Fruit fly (Drosophila melanogaster) whole organism, embryonic: Measurements from ENCODE around the gene phtm.

Experiments
- Awh ChIP-seq: fragments of 200-800 bp; sonication (Bioruptor generic); IDR thresholded peaks from 2 replicates; pipeline ENCODE4, ENCODE4 v1.3.6; 2022; ENCODE audit warnings: missing biosample characterization, missing genetic modification characterization
- CG10321 ChIP-seq: fragments of 200-800 bp; sonication (Bioruptor generic); IDR thresholded peaks from 2 replicates; pipeline ENCODE4 v1.3.6; 2022; ENCODE audit warnings: missing biosample characterization, missing genetic modification characterization
- CG12071 ChIP-seq: fragments of 200-800 bp; sonication (Bioruptor generic); optimal IDR thresholded peaks from 3 replicates; lab custom pipeline; 2018; ENCODE audit warnings: missing biosample characterization, mild to moderate bottlenecking, missing genetic modification characterization
- CG12104 ChIP-seq: fragments of 200-800 bp; sonication (Bioruptor generic); optimal IDR thresholded peaks from 3 replicates; lab custom pipeline; 2016; ENCODE audit warnings: missing biosample characterization, missing genetic modification characterization
- CG12299 ChIP-seq: fragments of 200-800 bp; sonication (Bioruptor generic); optimal IDR thresholded peaks from 2 replicates; lab custom pipeline; 2018; ENCODE audit warnings: missing biosample characterization, mild to moderate bottlenecking, missing genetic modification characterization
- CG12769 ChIP-seq: fragments of 200-800 bp; sonication (Bioruptor generic); optimal IDR thresholded peaks from 2 replicates; lab custom pipeline; 2019; ENCODE audit warnings: missing biosample characterization, mild to moderate bottlenecking, missing genetic modification characterization, moderate library complexity
- CG13424 ChIP-seq: fragments of 200-800 bp; sonication (Bioruptor generic); optimal IDR thresholded peaks from 2 replicates; lab custom pipeline; 2019; ENCODE audit warnings: missing biosample characterization, mild to moderate bottlenecking, missing genetic modification characterization, moderate library complexity
- CG14050 ChIP-seq: fragments of 200-800 bp; sonication (Bioruptor generic); IDR thresholded peaks from 3 replicates; pipeline ENCODE4 v1.3.6; 2022; ENCODE audit warnings: missing biosample characterization, missing genetic modification characterization
- CG14965 ChIP-seq: fragments of 200-800 bp; sonication (Bioruptor generic); optimal IDR thresholded peaks from 2 replicates; lab custom pipeline; 2016; ENCODE audit warnings: missing biosample characterization, missing genetic modification characterization, borderline replicate concordance
- CG15269 ChIP-seq: fragments of 200-800 bp; sonication (Bioruptor generic); optimal IDR thresholded peaks from 2 replicates; lab custom pipeline; 2018; ENCODE audit warnings: missing biosample characterization, mild to moderate bottlenecking, missing genetic modification characterization, moderate library complexity
- CG15479 ChIP-seq: fragments of 200-800 bp; sonication (Bioruptor generic); optimal IDR thresholded peaks from 3 replicates; lab custom pipeline; 2019; ENCODE audit warnings: missing biosample characterization, mild to moderate bottlenecking, missing genetic modification characterization, moderate library complexity
- CG17612 ChIP-seq: fragments of 200-800 bp; sonication (Bioruptor generic); IDR thresholded peaks from 2 replicates; pipeline ENCODE4 v1.3.6; 2022; ENCODE audit warnings: missing biosample characterization, missing genetic modification characterization
- CG2129 ChIP-seq: fragments of 200-800 bp; sonication (Bioruptor generic); IDR thresholded peaks from 2 replicates; pipeline ENCODE4 v1.3.6; 2022; ENCODE audit warnings: missing biosample characterization, missing genetic modification characterization; ENCODE audit not compliant: partially characterized antibody
- CG34422 ChIP-seq: fragments of 200-800 bp; sonication (Bioruptor generic); IDR thresholded peaks from 3 replicates; pipeline ENCODE4 v1.3.6; 2022; ENCODE audit warnings: missing biosample characterization, missing genetic modification characterization
- CG43689 ChIP-seq: fragments of 200-800 bp; sonication (Bioruptor generic); IDR thresholded peaks from 2 replicates; pipeline ENCODE4 v1.3.6; 2022; ENCODE audit warnings: missing biosample characterization, missing genetic modification characterization
- CG4730 ChIP-seq: fragments of 200-800 bp; sonication (Bioruptor generic); IDR thresholded peaks from 2 replicates; pipeline ENCODE4 v1.3.6; 2022; ENCODE audit warnings: missing biosample characterization, missing genetic modification characterization
- CG6689 ChIP-seq: fragments of 200-800 bp; sonication (Bioruptor generic); IDR thresholded peaks from 2 replicates; pipeline ENCODE4 v1.3.6; 2022; ENCODE audit warnings: missing biosample characterization, missing genetic modification characterization
- CG6813 ChIP-seq: fragments of 200-800 bp; sonication (Bioruptor generic); optimal IDR thresholded peaks from 2 replicates; lab custom pipeline; 2017; ENCODE audit warnings: missing biosample characterization, missing genetic modification characterization, mild to moderate bottlenecking, moderate library complexity, missing genetic modification reagents
- CG9215 ChIP-seq: fragments of 200-800 bp; sonication (Bioruptor generic); IDR thresholded peaks from 2 replicates; pipeline ENCODE4 v1.3.6; 2022; ENCODE audit warnings: missing biosample characterization, missing genetic modification characterization
- Fer1 ChIP-seq: fragments of 200-800 bp; sonication (Bioruptor generic); optimal IDR thresholded peaks from 2 replicates; lab custom pipeline; 2017; ENCODE audit warnings: missing biosample characterization, mild to moderate bottlenecking, missing genetic modification characterization
- Hmr ChIP-seq: fragments of 200-800 bp; sonication (Bioruptor generic); optimal IDR thresholded peaks from 3 replicates; lab custom pipeline; 2017; ENCODE audit warnings: mild to moderate bottlenecking, missing biosample characterization, missing genetic modification reagents, missing genetic modification characterization
- Hr78 ChIP-seq, 2 experiments: fragments of 200-800 bp in 1 of 2; fragments of >200 bp in 1 of 2; sonication (Bioruptor generic) in 1 of 2; optimal IDR thresholded peaks; 2 replicates each; lab custom pipeline; 2017 to 2019; ENCODE audit warnings: missing biosample characterization in 2 of 2, missing genetic modification characterization in 2 of 2, mild to moderate bottlenecking in 1 of 2, moderate library complexity in 1 of 2
- Neu2 ChIP-seq: fragments of 200-800 bp; sonication (Bioruptor generic); optimal IDR thresholded peaks from 3 replicates; lab custom pipeline; 2016; ENCODE audit warnings: missing biosample characterization, missing genetic modification characterization, borderline replicate concordance
- Pdp1 ChIP-seq, 2 experiments: fragments of 200-800 bp; sonication (Bioruptor generic); optimal IDR thresholded peaks; 3 replicates each; lab custom pipeline; 2016; ENCODE audit warnings: missing biosample characterization in 2 of 2, missing genetic modification characterization in 2 of 2, mild to moderate bottlenecking in 1 of 2, moderate library complexity in 1 of 2
- Side ChIP-seq: fragments of 200-800 bp; sonication (Bioruptor generic); optimal IDR thresholded peaks from 2 replicates; lab custom pipeline; 2016; ENCODE audit warnings: missing biosample characterization, missing genetic modification characterization
- Sry-δ ChIP-seq: fragments of 200-800 bp; sonication (Bioruptor generic); optimal IDR thresholded peaks from 2 replicates; lab custom pipeline; 2016; ENCODE audit warnings: missing biosample characterization, missing genetic modification characterization
- Xrp1 ChIP-seq: fragments of 200-800 bp; sonication (Bioruptor generic); IDR thresholded peaks from 2 replicates; pipeline ENCODE4 v1.3.6; 2022; ENCODE audit warnings: missing biosample characterization, missing genetic modification characterization
- ara ChIP-seq: fragments of 200-800 bp; sonication (Bioruptor generic); IDR thresholded peaks from 2 replicates; pipeline ENCODE4 v1.3.6; 2022; ENCODE audit warnings: missing biosample characterization, missing genetic modification characterization
- bigmax ChIP-seq: fragments of 200-800 bp; sonication (Bioruptor generic); optimal IDR thresholded peaks from 2 replicates; lab custom pipeline; 2018; ENCODE audit warnings: missing biosample characterization, mild to moderate bottlenecking, missing genetic modification characterization
- bowl ChIP-seq: fragments of 200-800 bp; sonication (Bioruptor generic); IDR thresholded peaks from 2 replicates; pipeline ENCODE4 v1.3.6; 2022; ENCODE audit warnings: missing biosample characterization, missing genetic modification characterization
- br ChIP-seq: fragments of >200 bp; optimal IDR thresholded peaks from 2 replicates; lab custom pipeline; 2017
- chinmo ChIP-seq: fragments of 200-800 bp; sonication (Bioruptor generic); IDR thresholded peaks from 4 replicates; pipeline ENCODE4 v1.3.6; 2022; ENCODE audit warnings: missing biosample characterization, missing genetic modification characterization; ENCODE audit not compliant: partially characterized antibody
- crol ChIP-seq: fragments of 200-800 bp; sonication (Bioruptor generic); IDR thresholded peaks from 2 replicates; pipeline ENCODE4 v1.3.6; 2022; ENCODE audit warnings: missing biosample characterization, missing genetic modification characterization
- ewg ChIP-seq: fragments of 200-800 bp; sonication (Bioruptor generic); optimal IDR thresholded peaks from 3 replicates; lab custom pipeline; 2017; ENCODE audit warnings: mild to moderate bottlenecking, missing biosample characterization, missing genetic modification reagents, missing genetic modification characterization
- fd96Cb ChIP-seq: fragments of 200-800 bp; sonication (Bioruptor generic); optimal IDR thresholded peaks from 2 replicates; lab custom pipeline; 2018; ENCODE audit warnings: missing biosample characterization, mild to moderate bottlenecking, missing genetic modification characterization, moderate library complexity
- gfzf ChIP-seq: fragments of 200-800 bp; sonication (Bioruptor generic); optimal IDR thresholded peaks from 2 replicates; lab custom pipeline; 2016; ENCODE audit warnings: missing biosample characterization, mild to moderate bottlenecking, missing genetic modification characterization, moderate library complexity
- hkb ChIP-seq, 2 experiments: fragments of 200-800 bp in 1 of 2; fragments of >200 bp in 1 of 2; sonication (Bioruptor generic) in 1 of 2; IDR thresholded peaks in 1 of 2; optimal IDR thresholded peaks in 1 of 2; 2 replicates each; pipeline versions ENCODE4 v1.3.6 to Lab custom; 2017 to 2022; ENCODE audit warnings: missing biosample characterization in 1 of 2, missing genetic modification characterization in 1 of 2
- nmo ChIP-seq: fragments of 200-800 bp; sonication (Bioruptor generic); optimal IDR thresholded peaks from 2 replicates; lab custom pipeline; 2018; ENCODE audit warnings: missing biosample characterization, mild to moderate bottlenecking, missing genetic modification characterization, moderate library complexity
- oc ChIP-seq: fragments of 200-800 bp; sonication (Bioruptor generic); optimal IDR thresholded peaks from 2 replicates; lab custom pipeline; 2018; ENCODE audit warnings: missing biosample characterization, mild to moderate bottlenecking, missing genetic modification characterization, moderate library complexity
- p53 ChIP-seq: fragments of 200-800 bp; sonication (Bioruptor generic); optimal IDR thresholded peaks from 2 replicates; lab custom pipeline; 2016; ENCODE audit warnings: missing biosample characterization, missing genetic modification characterization
- ranshi ChIP-seq: fragments of 200-800 bp; sonication (Bioruptor generic); IDR thresholded peaks from 2 replicates; pipeline ENCODE4 v1.3.6; 2022; ENCODE audit warnings: missing biosample characterization, missing genetic modification characterization
- row ChIP-seq: fragments of 200-800 bp; sonication (Bioruptor generic); IDR thresholded peaks from 3 replicates; pipeline ENCODE4 v1.3.6; 2022; ENCODE audit warnings: missing biosample characterization, missing genetic modification characterization
- sd ChIP-seq: fragments of 200-800 bp; sonication (Bioruptor generic); optimal IDR thresholded peaks from 3 replicates; lab custom pipeline; 2018; ENCODE audit warnings: missing biosample characterization, mild to moderate bottlenecking, missing genetic modification characterization, moderate library complexity
- sim ChIP-seq: fragments of 200-800 bp; sonication (Bioruptor generic); IDR thresholded peaks from 2 replicates; pipeline ENCODE4 v1.3.6; 2022; ENCODE audit warnings: missing biosample characterization, missing genetic modification characterization
- ssp ChIP-seq: fragments of 200-800 bp; sonication (Bioruptor generic); IDR thresholded peaks from 2 replicates; pipeline ENCODE4 v1.3.6; 2022; ENCODE audit warnings: missing biosample characterization, missing genetic modification characterization
- tll ChIP-seq, 2 experiments: fragments of 200-800 bp in 1 of 2; fragments of >200 bp in 1 of 2; sonication (Bioruptor generic) in 1 of 2; optimal IDR thresholded peaks; 2 replicates each; lab custom pipeline; 2017 to 2019; ENCODE audit warnings: missing biosample characterization in 2 of 2, missing genetic modification characterization in 2 of 2, mild to moderate bottlenecking in 1 of 2, moderate library complexity in 1 of 2
- zen ChIP-seq: fragments of 200-800 bp; sonication (Bioruptor generic); optimal IDR thresholded peaks from 3 replicates; lab custom pipeline; 2018; ENCODE audit warnings: missing biosample characterization, mild to moderate bottlenecking, missing genetic modification characterization, moderate library complexity

Gene phtm

dm6 chrX:18695603-18696002, 10.0 kb downstream of the phtm start:
- TF ChIP-seq CG14965 (GFP tag; lab: Kevin White, UChicago) (no peak), crol (GFP tag; lab: Robert Waterston, UW) (peak; percentile 40; the same call in 1 of the 2 replicates), sim (GFP tag; lab: Robert Waterston, UW) (no peak), CG43689 (GFP tag; lab: Robert Waterston, UW) (no peak), tll (GFP tag; optimal IDR thresholded peaks at IDR 0.05; lab: Kevin White, UChicago) (peak in 1 of 2 experiments; percentile 84), CG12104 (GFP tag; lab: Kevin White, UChicago) (no peak), zen (tag; lab: Kevin White, UChicago) (peak; percentile 34), gfzf (no peak), Neu2 (GFP tag; lab: Kevin White, UChicago) (no peak), CG15479 (GFP tag; lab: Kevin White, UChicago) (peak; percentile 22), CG12071 (GFP tag; lab: Kevin White, UChicago) (no peak), ara (GFP tag; lab: Robert Waterston, UW) (no peak), br (no peak)

dm6 chrX:18699268-18700140, 13.9 kb downstream of the phtm start:
- no peak for TF ChIP-seq bigmax
- TF ChIP-seq Hmr (GFP tag; lab: Kevin White, UChicago), result no peak
- TF ChIP-seq CG4730, result no peak
- TF ChIP-seq Sry-δ (GFP tag; lab: Kevin White, UChicago), result no peak
- no peak for TF ChIP-seq row
- no peak for TF ChIP-seq hkb (optimal IDR thresholded peaks at IDR 0.05; lab: Kevin White, UChicago)
- no peak for TF ChIP-seq hkb (GFP tag; IDR thresholded peaks at IDR 0.05; lab: Robert Waterston, UW)
- TF ChIP-seq sd (tag; lab: Kevin White, UChicago), result peak; percentile 82
- TF ChIP-seq ranshi (GFP tag; lab: Robert Waterston, UW), result no peak
- TF ChIP-seq CG14050 (GFP tag; lab: Robert Waterston, UW), result no peak
- TF ChIP-seq Hr78 (GFP tag; optimal IDR thresholded peaks at IDR 0.05; lab: Kevin White, UChicago), result no peak
- TF ChIP-seq ssp (GFP tag; lab: Robert Waterston, UW), result no peak
- no peak for TF ChIP-seq CG15269 (tag; lab: Kevin White, UChicago)
- TF ChIP-seq CG34422 (GFP tag; lab: Robert Waterston, UW), result no peak
- no peak for TF ChIP-seq CG6689 (GFP tag; lab: Robert Waterston, UW)
- TF ChIP-seq Xrp1 (GFP tag; lab: Robert Waterston, UW), result no peak
- no peak for TF ChIP-seq oc (tag; lab: Kevin White, UChicago)
- no peak for TF ChIP-seq bowl
- no peak for TF ChIP-seq CG6813 (GFP tag; lab: Kevin White, UChicago)
- TF ChIP-seq chinmo (GFP tag; lab: Robert Waterston, UW), result peak; percentile 68; the same call in 1 of the 4 replicates
- no peak for TF ChIP-seq p53
- no peak for TF ChIP-seq CG10321
- TF ChIP-seq CG12299 (tag; lab: Kevin White, UChicago), result no peak
- peak; percentile 31; the same call in 1 of the 2 replicates for TF ChIP-seq crol (GFP tag; lab: Robert Waterston, UW)
- no peak for TF ChIP-seq Fer1 (GFP tag; lab: Kevin White, UChicago)
- peak; percentile 12 for TF ChIP-seq CG12769 (tag; lab: Kevin White, UChicago)
- TF ChIP-seq Side (GFP tag; lab: Kevin White, UChicago), result no peak
- no peak for TF ChIP-seq CG13424 (tag; lab: Kevin White, UChicago)
- TF ChIP-seq CG17612 (GFP tag; lab: Robert Waterston, UW), result no peak
- no peak for TF ChIP-seq fd96Cb (tag; lab: Kevin White, UChicago)
- peak in 1 of 2 experiments; percentile 39 for TF ChIP-seq Pdp1 (GFP tag; optimal IDR thresholded peaks at IDR 0.05; lab: Kevin White, UChicago)
- no peak for TF ChIP-seq Awh (GFP tag; lab: Robert Waterston, UW)
- TF ChIP-seq nmo (GFP tag; lab: Kevin White, UChicago), result no peak
- TF ChIP-seq CG2129 (GFP tag; lab: Robert Waterston, UW), result no peak
- TF ChIP-seq CG9215 (GFP tag; lab: Robert Waterston, UW), result no peak
- no peak for TF ChIP-seq ewg (GFP tag; lab: Kevin White, UChicago)
